Worm (Caenorhabditis elegans) whole organism, early embryonic: Measurements from ENCODE around the gene ceh-7.

ENCODE experiments used
- ama-1 ChIP-seq: fragments of 150-350 bp; optimal IDR thresholded peaks from 2 replicates; lab custom pipeline; 2014
- ceh-36 ChIP-seq: sonication (generic microtip); optimal IDR thresholded peaks from 2 replicates; lab custom pipeline; 2016; ENCODE audit warnings: missing genetic modification characterization, inconsistent platforms, missing compliant biosample characterization
- hmbx-1 ChIP-seq: sonication (generic microtip); optimal IDR thresholded peaks from 2 replicates; lab custom pipeline; 2016; ENCODE audit warnings: mild to moderate bottlenecking, missing genetic modification characterization, missing compliant biosample characterization
- tra-4 ChIP-seq: sonication (generic microtip); optimal IDR thresholded peaks from 2 replicates; lab custom pipeline; 2017; ENCODE audit warnings: missing genetic modification characterization, missing compliant biosample characterization

- no peak for TF ChIP-seq ama-1 (lab: Kevin White, UChicago)
- TF ChIP-seq ceh-36 = no peak
- no peak for TF ChIP-seq tra-4 (tag; lab: Kevin White, UChicago)
- no peak for TF ChIP-seq hmbx-1 (tag; lab: Kevin White, UChicago)
These were observed 43.8 kb upstream of the ceh-7 start for ce11 chrII:8747246-8747938.
